Fruit fly (Drosophila melanogaster) Kc167 (cell line): ENCODE measurements around the gene CG13288.

Experiments used
- Myc ChIP-seq: fragments of >200 bp; optimal IDR thresholded peaks from 2 replicates; lab custom pipeline; 2017; ENCODE audit warnings: missing external identifiers
- Sin3A ChIP-seq: fragments of >200 bp; optimal IDR thresholded peaks from 2 replicates; lab custom pipeline; 2018; ENCODE audit warnings: missing external identifiers
- h ChIP-seq: fragments of >200 bp; optimal IDR thresholded peaks from 3 replicates; lab custom pipeline; 2018; ENCODE audit warnings: missing external identifiers
- insv ChIP-seq: fragments of >200 bp; optimal IDR thresholded peaks from 3 replicates; lab custom pipeline; 2018; ENCODE audit warnings: missing external identifiers
- psq ChIP-seq: fragments of >200 bp; optimal IDR thresholded peaks from 2 replicates; lab custom pipeline; 2017; ENCODE audit warnings: missing external identifiers
- ttk ChIP-seq: sonication (Bioruptor generic); optimal IDR thresholded peaks from 2 replicates; lab custom pipeline; 2017; ENCODE audit warnings: missing external identifiers

Gene CG13288

DNA sequence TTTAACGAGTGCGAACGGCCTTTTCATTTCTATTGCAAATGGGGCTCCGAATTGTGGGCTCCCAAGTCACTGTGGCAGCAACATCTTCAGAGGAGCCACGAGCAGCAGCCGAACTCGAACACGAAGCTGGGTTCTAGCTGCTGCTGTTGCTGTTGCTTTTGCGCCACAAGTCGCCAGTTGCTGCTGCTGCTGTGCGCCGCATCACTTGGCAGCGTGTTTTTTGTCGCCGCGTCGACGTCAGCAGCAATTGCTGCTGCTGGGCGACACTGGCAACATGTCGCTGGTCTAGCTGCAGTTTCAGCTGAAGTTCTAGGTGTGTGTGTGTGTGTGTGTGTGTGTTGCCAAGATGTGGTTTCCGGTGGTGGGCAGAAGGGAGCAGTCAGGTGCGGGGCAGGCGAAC, 45.4 kb downstream of the CG13288 start:
- TF ChIP-seq Myc (lab: Kevin White, UChicago) (no peak), Sin3A (lab: Kevin White, UChicago) (no peak), h (lab: Kevin White, UChicago) (no peak)

DNA sequence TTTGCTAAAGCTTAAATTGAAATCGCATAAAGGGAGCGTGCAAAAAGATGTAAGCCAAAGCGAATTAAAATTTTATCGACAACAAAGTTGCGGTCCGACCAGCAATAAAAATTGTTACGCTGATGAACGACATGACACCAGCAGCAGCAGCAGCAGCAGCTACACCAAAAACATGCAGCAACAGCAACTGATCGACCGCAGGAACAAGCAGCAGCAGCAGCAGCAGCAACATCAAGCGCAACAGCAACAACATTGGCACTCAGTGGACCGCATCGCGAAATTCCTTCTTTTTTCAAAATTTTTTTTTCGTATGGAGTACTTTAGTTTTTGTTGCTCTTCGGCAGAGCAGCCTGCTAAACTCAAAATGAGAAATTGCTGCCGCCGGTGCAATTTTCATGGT, 47.8 kb downstream of the CG13288 start:
- no peak for TF ChIP-seq insv
- TF ChIP-seq psq (lab: Kevin White, UChicago), result no peak
- no peak for TF ChIP-seq Myc (lab: Kevin White, UChicago)
- no peak for TF ChIP-seq ttk (lab: Kevin White, UChicago)
- TF ChIP-seq h (lab: Kevin White, UChicago), result no peak
- no peak for TF ChIP-seq Sin3A (lab: Kevin White, UChicago)

DNA sequence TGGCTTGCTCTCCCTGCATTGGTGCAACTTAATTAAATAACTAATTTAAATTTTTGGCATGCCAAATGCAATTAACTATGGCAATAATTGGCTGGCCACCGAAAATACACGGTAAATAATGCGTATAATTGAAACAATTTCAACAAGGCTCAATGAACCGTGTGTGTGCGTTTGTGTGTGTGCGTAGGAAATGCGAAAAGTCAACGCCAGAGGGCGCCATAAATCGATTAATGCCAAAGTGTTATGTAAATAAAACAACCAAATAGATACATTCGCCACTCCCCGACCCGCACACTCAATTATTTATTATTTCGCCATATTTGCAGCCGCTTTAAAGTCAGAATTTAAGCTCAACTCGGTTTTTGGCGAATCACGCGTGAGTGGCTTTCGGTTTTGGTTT, 50.0 kb downstream of the CG13288 start:
- TF ChIP-seq ttk (lab: Kevin White, UChicago) (no peak), h (lab: Kevin White, UChicago) (no peak), insv (no peak), psq (lab: Kevin White, UChicago) (no peak), Sin3A (lab: Kevin White, UChicago) (no peak), Myc (lab: Kevin White, UChicago) (no peak)

DNA sequence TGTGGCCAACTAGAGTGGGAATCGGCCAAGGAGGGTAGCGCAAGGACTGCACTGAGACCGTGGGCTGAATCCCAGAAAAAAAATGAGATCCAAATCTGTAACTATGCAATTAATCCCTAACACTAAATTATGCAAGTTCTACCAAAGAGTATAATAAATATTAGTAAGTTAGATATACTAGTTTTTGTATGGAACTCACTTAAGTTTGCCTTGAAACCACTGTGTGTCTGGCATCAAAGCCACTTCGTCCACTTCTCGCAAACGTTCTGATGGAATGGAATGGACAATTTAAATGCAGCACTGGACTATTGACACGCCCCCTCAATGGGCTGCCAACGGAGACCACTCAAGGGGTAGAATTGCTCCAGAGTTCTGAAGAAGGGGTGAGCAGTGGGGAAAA, 50.9 kb downstream of the CG13288 start:
- TF ChIP-seq ttk (lab: Kevin White, UChicago) (no peak), Myc (lab: Kevin White, UChicago) (no peak), h (lab: Kevin White, UChicago) (no peak), psq (lab: Kevin White, UChicago) (no peak), insv (no peak), Sin3A (lab: Kevin White, UChicago) (no peak)

DNA sequence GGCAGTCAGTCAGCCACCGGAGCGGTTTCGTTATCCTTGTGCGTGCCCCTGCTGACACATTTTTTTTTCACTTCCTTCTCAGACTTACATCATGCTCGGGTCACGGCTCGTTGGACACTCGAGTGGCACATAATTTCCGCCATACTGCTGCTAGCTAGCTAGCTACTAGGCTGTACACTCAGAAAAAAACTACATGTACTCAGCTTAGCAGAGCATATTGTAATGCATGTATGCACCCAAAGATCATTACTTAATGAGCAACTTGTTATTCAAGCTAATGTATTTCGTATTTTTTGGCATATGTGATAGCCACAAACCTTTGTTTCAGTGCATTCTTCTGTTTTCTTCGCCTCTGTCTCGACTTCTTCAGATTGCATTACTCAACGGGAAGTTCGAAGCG, 57.2 kb downstream of the CG13288 start:
- no peak for TF ChIP-seq h (lab: Kevin White, UChicago)
- TF ChIP-seq ttk (lab: Kevin White, UChicago), result no peak
- TF ChIP-seq psq (lab: Kevin White, UChicago), result no peak
- no peak for TF ChIP-seq Myc (lab: Kevin White, UChicago)
- no peak for TF ChIP-seq insv
- no peak for TF ChIP-seq Sin3A (lab: Kevin White, UChicago)

DNA sequence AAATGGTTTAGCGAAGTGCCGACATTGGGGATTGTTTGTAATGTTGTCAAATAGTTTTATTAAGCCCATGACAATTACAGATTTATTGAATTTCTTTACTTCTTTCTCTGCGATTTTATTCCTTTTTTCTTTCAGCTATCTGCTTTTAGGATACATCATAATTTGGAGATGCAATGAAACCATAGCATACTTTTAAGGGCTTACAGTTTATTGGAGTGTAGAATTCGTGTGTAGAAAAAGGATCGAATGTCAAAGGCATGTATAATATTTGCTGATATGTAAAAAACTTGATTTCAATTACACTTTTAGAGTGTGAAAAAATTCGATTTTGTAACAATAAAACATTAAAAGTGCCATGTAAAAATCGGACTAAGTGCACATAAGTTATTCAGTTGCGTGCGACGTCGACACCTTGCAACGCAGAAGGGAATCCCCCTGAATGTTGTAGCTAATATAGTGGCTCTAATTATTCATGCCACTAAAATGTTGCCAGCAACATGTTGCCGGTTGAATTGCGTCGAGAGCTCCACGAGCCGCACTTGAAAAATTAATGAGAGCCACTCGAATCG, 59.8 kb downstream of the CG13288 start:
- TF ChIP-seq h (lab: Kevin White, UChicago) (no peak), insv (no peak), psq (lab: Kevin White, UChicago) (no peak), Sin3A (lab: Kevin White, UChicago) (no peak)
